Comparison of ENCODE assay signal across 4 worm cellular contexts in the genomic region with DNA sequence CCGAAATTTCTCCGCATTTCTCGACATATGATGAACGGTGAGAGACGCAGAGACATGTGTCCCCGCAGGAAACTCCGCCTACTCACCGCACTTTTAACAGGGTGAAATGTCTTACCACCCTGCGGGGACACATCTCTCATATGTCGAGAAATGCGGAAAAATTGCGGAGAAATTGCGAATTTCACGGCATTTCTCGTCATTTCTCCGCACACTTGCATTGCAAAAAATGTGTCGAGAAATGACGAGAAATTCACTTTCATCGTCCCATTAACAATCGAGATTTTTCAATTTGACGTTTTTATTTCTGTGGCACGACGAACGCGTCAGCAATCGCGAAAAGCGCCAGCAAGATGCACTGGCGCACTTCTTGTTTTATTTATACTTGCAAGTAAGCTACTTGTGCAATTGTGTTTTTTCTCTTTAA.
TF ChIP-seq lines count a peak whose summit lies in the region.
"Not testable (repeated sequence)": the region's sequence is repeated elsewhere in the genome, so short reads cannot be mapped to it uniquely, and the experiment has no call there.

Gene K07C5.13 (plus strand): TSS at position 151 of the 424 bp plus-strand sequence.

TF ChIP-seq in whole organism, L2 larva, 48 proteins besides CTCF, POLR2A, EP300 and RAD21:
- peak; percentile 36 for TF ChIP-seq C34F6.9 (tag; optimal IDR thresholded peaks at IDR 0.05; lab: Kevin White, UChicago)
- TF ChIP-seq blmp-1 (tag; optimal IDR thresholded peaks at IDR 0.05; lab: Kevin White, UChicago; ENCODE audit: insufficient read depth): peak; percentile 4
- peak; percentile 42 for TF ChIP-seq unc-55 (GFP tag; optimal IDR thresholded peaks at IDR 0.05; lab: Kevin White, UChicago)
- peak; percentile 55 for TF ChIP-seq sem-4 (tag; optimal IDR thresholded peaks at IDR 0.05; lab: Kevin White, UChicago)
- TF ChIP-seq mab-5 (tag; optimal IDR thresholded peaks at IDR 0.05; lab: Kevin White, UChicago): peak; percentile 30
- TF ChIP-seq lin-13 (GFP tag; optimal IDR thresholded peaks at IDR 0.05; lab: Kevin White, UChicago): peak; percentile 62
- TF ChIP-seq sma-9 (GFP tag; optimal IDR thresholded peaks at IDR 0.05; lab: Kevin White, UChicago): peak; percentile 74
- not testable (repeated sequence) for TF ChIP-seq sma-9 (tag; optimal IDR thresholded peaks at IDR 0.05; lab: Kevin White, UChicago)
- TF ChIP-seq F13H6.1 (tag; optimal IDR thresholded peaks at IDR 0.05; lab: Kevin White, UChicago): peak; percentile 77
- TF ChIP-seq nhr-129 (tag; optimal IDR thresholded peaks at IDR 0.05; lab: Kevin White, UChicago): peak; percentile 45
- TF ChIP-seq sma-3 (GFP tag; optimal IDR thresholded peaks at IDR 0.05; lab: Kevin White, UChicago): peak; percentile 66
- TF ChIP-seq lsy-2 (tag; optimal IDR thresholded peaks at IDR 0.05; lab: Kevin White, UChicago): peak; percentile 42 to 61
- TF ChIP-seq Y55F3AM.14 (GFP tag; optimal IDR thresholded peaks at IDR 0.05; lab: Kevin White, UChicago): peak; percentile 33
- peak; percentile 69 for TF ChIP-seq gmeb-1 (tag; optimal IDR thresholded peaks at IDR 0.05; lab: Kevin White, UChicago)
- peak; percentile 31 for TF ChIP-seq crh-2 (tag; optimal IDR thresholded peaks at IDR 0.05; lab: Kevin White, UChicago)
- peak; percentile 27 for TF ChIP-seq nhr-25 (tag; optimal IDR thresholded peaks at IDR 0.05; lab: Kevin White, UChicago)

TF ChIP-seq in whole organism, L4 larva, 104 proteins besides CTCF, POLR2A, EP300 and RAD21 (continues in another document):
- TF ChIP-seq madf-5 (GFP tag; IDR thresholded peaks at IDR 0.05; lab: Robert Waterston, UW) (peak in 1 of 2 experiments; percentile 83; a peak in 1 of 4 replicates), T26A8.4 (GFP tag; IDR thresholded peaks at IDR 0.05; lab: Robert Waterston, UW) (peak; percentile 95), daf-19 (GFP tag; conservative IDR thresholded peaks at IDR 0.05; lab: Robert Waterston, UW) (peak; percentile 72; the same call in 1 of the 2 replicates), lsy-2 (tag; optimal IDR thresholded peaks at IDR 0.05; lab: Kevin White, UChicago) (peak in 1 of 2 experiments; percentile 21), mxl-2 (GFP tag; conservative IDR thresholded peaks at IDR 0.05; lab: Robert Waterston, UW) (peak; percentile 74; the same call in 1 of the 2 replicates), T20F7.1 (GFP tag; optimal IDR thresholded peaks at IDR 0.05; lab: Kevin White, UChicago) (peak; percentile 65), egl-43 (GFP tag; IDR thresholded peaks at IDR 0.05; lab: Robert Waterston, UW) (peak; percentile 94), mxl-3 (GFP tag; optimal IDR thresholded peaks at IDR 0.05; lab: Kevin White, UChicago) (peak; percentile 54), lin-29 (GFP tag; IDR thresholded peaks at IDR 0.05; lab: Robert Waterston, UW) (peak; percentile 92), spr-3 (GFP tag; optimal IDR thresholded peaks at IDR 0.05; lab: Kevin White, UChicago) (peak; percentile 54), F10B5.3 (tag; optimal IDR thresholded peaks at IDR 0.05; lab: Kevin White, UChicago) (peak; percentile 55), Y48G9A.11 (GFP tag; IDR thresholded peaks at IDR 0.05; lab: Robert Waterston, UW) (peak; percentile 89), nhr-102 (tag; optimal IDR thresholded peaks at IDR 0.05; lab: Kevin White, UChicago) (peak; percentile 86), zip-11 (GFP tag; IDR thresholded peaks at IDR 0.05; lab: Robert Waterston, UW) (0 out of 2 replicates have a peak, but pooled peaks have one; percentile 23), lin-38 (GFP tag; IDR thresholded peaks at IDR 0.05; lab: Robert Waterston, UW) (peak; percentile 92), zfp-3 (GFP tag; conservative IDR thresholded peaks at IDR 0.05; lab: Robert Waterston, UW) (peak; percentile 93), set-16 (GFP tag; IDR thresholded peaks at IDR 0.05; lab: Robert Waterston, UW) (peak; percentile 63), dve-1 (tag; optimal IDR thresholded peaks at IDR 0.05; lab: Kevin White, UChicago; ENCODE audit: insufficient read depth) (peak; percentile 9), saeg-2 (GFP tag; IDR thresholded peaks at IDR 0.05; lab: Robert Waterston, UW) (peak; percentile 90), Y75B8A.6 (GFP tag; IDR thresholded peaks at IDR 0.05; lab: Robert Waterston, UW) (peak; percentile 94)

TF ChIP-seq in whole organism, late embryonic, 69 proteins besides CTCF, POLR2A, EP300 and RAD21:
- peak; percentile 25 for TF ChIP-seq tbx-2 (tag; optimal IDR thresholded peaks at IDR 0.05; lab: Kevin White, UChicago)
- peak; percentile 56 for TF ChIP-seq ceh-31 (tag; optimal IDR thresholded peaks at IDR 0.05; lab: Kevin White, UChicago)
- TF ChIP-seq unc-42 (tag; optimal IDR thresholded peaks at IDR 0.05; lab: Kevin White, UChicago): peak; percentile 17
- peak; percentile 22 for TF ChIP-seq sdc-2 (tag; optimal IDR thresholded peaks at IDR 0.05; lab: Kevin White, UChicago)
- peak; percentile 49 for TF ChIP-seq ref-2 (tag; optimal IDR thresholded peaks at IDR 0.05; lab: Kevin White, UChicago)
- TF ChIP-seq unc-86 (tag; optimal IDR thresholded peaks at IDR 0.05; lab: Kevin White, UChicago): peak; percentile 5
- peak; percentile 29 for TF ChIP-seq ceh-34 (tag; optimal IDR thresholded peaks at IDR 0.05; lab: Kevin White, UChicago)
- TF ChIP-seq unc-3 (GFP tag; conservative IDR thresholded peaks at IDR 0.05; lab: Robert Waterston, UW): 0 out of 2 replicates have a peak, but pooled peaks have one; percentile 42
- TF ChIP-seq unc-3 (tag; optimal IDR thresholded peaks at IDR 0.05; lab: Kevin White, UChicago): not testable (repeated sequence)
- peak; percentile 70 for TF ChIP-seq ceh-18 (tag; optimal IDR thresholded peaks at IDR 0.05; lab: Kevin White, UChicago)

TF ChIP-seq in whole organism, mixed stage, embryonic, 35 proteins besides CTCF, POLR2A, EP300 and RAD21:
- peak; percentile 25 for TF ChIP-seq cnd-1 (tag; optimal IDR thresholded peaks at IDR 0.05; lab: Kevin White, UChicago)
- peak; percentile 33 for TF ChIP-seq drap-1 (GFP tag; optimal IDR thresholded peaks at IDR 0.05; lab: Kevin White, UChicago)
- peak; percentile 37 for TF ChIP-seq lin-13 (tag; optimal IDR thresholded peaks at IDR 0.05; lab: Kevin White, UChicago)
- TF ChIP-seq sptf-1 (tag; optimal IDR thresholded peaks at IDR 0.05; lab: Kevin White, UChicago): peak; percentile 46
